Worm (Caenorhabditis elegans) whole organism, young adult: ENCODE measurements around the gene ttr-15.

Source experiments
- him-1 ChIP-seq: sonication (generic microtip); optimal IDR thresholded peaks from 2 replicates; lab custom pipeline; 2016; ENCODE audit warnings: missing genotype, missing genetic modification reagents, missing genetic modification characterization, missing compliant biosample characterization
- hmg-1.2 ChIP-seq: fragments of 200-800 bp; sonication (Bioruptor generic); IDR thresholded peaks from 2 replicates; pipeline ENCODE4 v1.3.6; 2022; ENCODE audit warnings: missing genetic modification reagents, missing genetic modification characterization, missing compliant biosample characterization
- mes-4 ChIP-seq: sonication (generic microtip); optimal IDR thresholded peaks from 2 replicates; lab custom pipeline; 2016; ENCODE audit warnings: missing genotype, missing genetic modification characterization, missing compliant biosample characterization

- TF ChIP-seq mes-4 (tag; lab: Kevin White, UChicago) (no peak), hmg-1.2 (GFP tag; lab: Robert Waterston, UW) (no peak), him-1 (tag; lab: Kevin White, UChicago) (no peak)
Observed at ce11 chrIII:10339949-10340348, 2.3 kb downstream of the ttr-15 start.
